Fruit fly (Drosophila melanogaster): ENCODE data around the gene CCT1.

Gene CCT1

DNA sequence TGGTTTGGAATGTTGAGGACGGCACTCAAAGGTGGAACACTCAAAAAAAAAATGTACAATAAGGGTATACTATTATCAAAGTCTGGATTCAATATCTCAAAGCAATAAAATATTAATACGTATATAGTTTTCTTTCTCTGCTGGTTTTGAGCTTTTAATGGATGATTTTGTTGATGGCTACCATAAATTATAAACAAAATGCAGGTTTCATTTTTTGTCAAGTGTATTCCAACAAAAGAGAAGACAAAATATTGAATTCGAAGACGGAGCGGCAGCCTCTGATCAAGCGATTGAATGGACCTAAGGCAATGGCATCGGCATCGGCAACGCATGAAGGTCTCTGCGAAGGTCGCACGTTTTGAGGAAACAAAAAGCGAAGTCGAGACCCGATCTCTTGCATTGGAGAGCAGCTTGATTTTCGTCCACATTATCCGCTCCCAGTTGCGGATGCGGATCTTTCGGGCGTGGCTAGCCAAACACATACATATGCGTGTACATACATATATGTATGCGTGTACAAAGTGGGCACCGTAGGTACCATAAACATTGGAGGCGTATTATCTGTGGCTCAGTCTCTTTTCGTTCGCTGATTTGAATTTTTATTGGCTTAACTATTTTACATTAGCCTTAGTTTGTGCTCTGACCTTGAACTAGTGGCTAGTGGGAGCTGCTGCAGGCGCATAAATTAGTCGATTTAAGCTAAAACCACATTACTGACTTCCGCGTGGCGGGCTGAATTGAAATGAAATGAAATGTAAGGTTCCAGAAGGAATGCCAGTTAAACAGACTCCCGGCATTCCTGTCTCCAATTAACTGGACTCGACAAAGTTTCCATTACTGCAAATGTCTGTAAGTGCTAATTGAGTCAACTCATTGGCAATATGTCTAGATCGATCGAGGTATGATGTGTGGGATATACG is 45.5 kb upstream of the CCT1 start (continued):
- TF ChIP-seq CG9437 (GFP tag; optimal IDR thresholded peaks at IDR 0.05) = peak; percentile 11
- TF ChIP-seq fd64A (GFP tag; optimal IDR thresholded peaks at IDR 0.05) = no peak
- no peak for TF ChIP-seq CG1233 (GFP tag; optimal IDR thresholded peaks at IDR 0.05)
- peak; percentile 47; the same call in 1 of the 2 replicates for TF ChIP-seq slbo (GFP tag; IDR thresholded peaks at IDR 0.05)
- no peak for TF ChIP-seq CG10654 (GFP tag; optimal IDR thresholded peaks at IDR 0.05)
- TF ChIP-seq BtbVII (GFP tag; optimal IDR thresholded peaks at IDR 0.05) = no peak
- TF ChIP-seq CG31441 (GFP tag; IDR thresholded peaks at IDR 0.05) = peak; percentile 56
- TF ChIP-seq CG4820 (GFP tag; optimal IDR thresholded peaks at IDR 0.05) = peak; percentile 7
- 0 out of 2 replicates have a peak, but pooled peaks have one; percentile 59 for TF ChIP-seq CG14441 (GFP tag; IDR thresholded peaks at IDR 0.05)
- 0 out of 2 replicates have a peak, but pooled peaks have one; percentile 6 for TF ChIP-seq chm (GFP tag; IDR thresholded peaks at IDR 0.05)
- TF ChIP-seq phol (tag; optimal IDR thresholded peaks at IDR 0.05) = peak; percentile 54
- peak; percentile 51 for TF ChIP-seq CoRest (tag; optimal IDR thresholded peaks at IDR 0.05)
- no peak for TF ChIP-seq schlank (tag; optimal IDR thresholded peaks at IDR 0.05)
- no peak for TF ChIP-seq CG9215 (GFP tag; IDR thresholded peaks at IDR 0.05)
- no peak for TF ChIP-seq al (GFP tag; IDR thresholded peaks at IDR 0.05)
- peak; percentile 22 for TF ChIP-seq gcm (GFP tag; optimal IDR thresholded peaks at IDR 0.05)
- peak; percentile 27 for TF ChIP-seq CG6813 (GFP tag; optimal IDR thresholded peaks at IDR 0.05)
- peak; percentile 37; the same call in 1 of the 2 replicates for TF ChIP-seq sisA (GFP tag; IDR thresholded peaks at IDR 0.05)
- TF ChIP-seq tio (GFP tag; optimal IDR thresholded peaks at IDR 0.05) = no peak
- TF ChIP-seq sens-2 (GFP tag; IDR thresholded peaks at IDR 0.05) = 0 out of 2 replicates have a peak, but pooled peaks have one; percentile 28
- peak; percentile 44 for TF ChIP-seq CG10979 (tag; optimal IDR thresholded peaks at IDR 0.05)
- TF ChIP-seq CG7839 (tag; optimal IDR thresholded peaks at IDR 0.05) = peak; percentile 67
- no peak for TF ChIP-seq GATAe (GFP tag; conservative IDR thresholded peaks at IDR 0.05)
- TF ChIP-seq E2f1 (GFP tag; IDR thresholded peaks at IDR 0.05) = 0 out of 2 replicates have a peak, but pooled peaks have one; percentile 30
- TF ChIP-seq dan (GFP tag; IDR thresholded peaks at IDR 0.05) = no peak
- TF ChIP-seq CG42726 (GFP tag; IDR thresholded peaks at IDR 0.05; ENCODE audit: partially characterized antibody) = no peak
- TF ChIP-seq Deaf1 (tag; optimal IDR thresholded peaks at IDR 0.05) = peak; percentile 33
- no peak for TF ChIP-seq CG13894 (tag; optimal IDR thresholded peaks at IDR 0.05)
- no peak for TF ChIP-seq CG4360 (GFP tag; IDR thresholded peaks at IDR 0.05)
- TF ChIP-seq gem (tag; optimal IDR thresholded peaks at IDR 0.05) = peak; percentile 74
- TF ChIP-seq tap (tag; optimal IDR thresholded peaks at IDR 0.05) = peak; percentile 37
- peak; percentile 16 for TF ChIP-seq cg (GFP tag; optimal IDR thresholded peaks at IDR 0.05)
- no peak for TF ChIP-seq bowl (GFP tag; IDR thresholded peaks at IDR 0.05)
- no peak for TF ChIP-seq NK7.1 (GFP tag; optimal IDR thresholded peaks at IDR 0.05)
- TF ChIP-seq Fer1 (GFP tag; optimal IDR thresholded peaks at IDR 0.05) = peak; percentile 55
- no peak for TF ChIP-seq CG1832 (GFP tag; optimal IDR thresholded peaks at IDR 0.05)
- no peak for TF ChIP-seq trh (GFP tag; optimal IDR thresholded peaks at IDR 0.05)
- peak; percentile 27 for TF ChIP-seq ATbp (GFP tag; optimal IDR thresholded peaks at IDR 0.05)
- TF ChIP-seq CG12104 (GFP tag; optimal IDR thresholded peaks at IDR 0.05) = no peak
- peak in 1 of 2 experiments; percentile 39 for TF ChIP-seq bsh (GFP tag; optimal IDR thresholded peaks at IDR 0.05)
